Fruit fly (Drosophila melanogaster): ENCODE results near the gene Lsp2.

dm6 chr3L:12108515-12108914 lies 20.7 kb upstream of the Lsp2 start:
- TF ChIP-seq Clk (GFP tag; optimal IDR thresholded peaks at IDR 0.05), result no peak
- no peak for TF ChIP-seq CG14711 (tag; optimal IDR thresholded peaks at IDR 0.05)
- TF ChIP-seq CG11617 (GFP tag; optimal IDR thresholded peaks at IDR 0.05), result no peak
- no peak for TF ChIP-seq cnc (optimal IDR thresholded peaks at IDR 0.05)
- TF ChIP-seq tj (GFP tag; optimal IDR thresholded peaks at IDR 0.05), result no peak
- TF ChIP-seq pad (GFP tag; optimal IDR thresholded peaks at IDR 0.05), result no peak
- TF ChIP-seq kay (GFP tag; ENCODE audit: borderline replicate concordance), result no peak
- TF ChIP-seq CG33017 (tag; optimal IDR thresholded peaks at IDR 0.05), result no peak
- TF ChIP-seq cic (GFP tag; optimal IDR thresholded peaks at IDR 0.05), result no peak
- TF ChIP-seq Hr96 (GFP tag; optimal IDR thresholded peaks at IDR 0.05), result no peak
- no peak for TF ChIP-seq CG1620 (GFP tag; optimal IDR thresholded peaks at IDR 0.05)
- TF ChIP-seq bab1 (GFP tag; optimal IDR thresholded peaks at IDR 0.05), result no peak
- TF ChIP-seq CG7101 (tag; optimal IDR thresholded peaks at IDR 0.05), result no peak
